Worm (Caenorhabditis elegans): ENCODE measurements around the gene gmap-3.

DNA sequence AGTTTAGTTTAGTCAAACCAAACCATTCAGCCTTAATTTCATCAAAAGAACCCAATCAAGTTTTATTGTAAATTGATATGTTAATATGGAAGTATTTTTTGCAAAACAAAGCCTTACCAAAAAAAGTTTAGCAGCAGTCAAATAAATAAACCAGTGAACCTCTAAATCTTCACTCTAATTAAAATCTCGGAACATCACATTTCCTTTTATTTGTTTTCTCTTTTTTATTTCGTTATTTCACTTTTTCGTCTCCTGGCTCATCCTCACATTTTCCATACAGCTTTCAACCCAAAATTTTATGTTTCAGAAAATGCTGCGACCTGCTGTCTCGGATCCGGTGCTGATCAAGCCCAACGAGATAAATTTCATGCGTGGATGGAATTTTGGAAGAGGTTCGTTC, 10.8 kb downstream of the gmap-3 start, which contains the start of gene C34E7.3:
- TF ChIP-seq tra-1 (GFP tag; IDR thresholded peaks at IDR 0.05) = no peak
- no peak for TF ChIP-seq daf-19 (GFP tag; conservative IDR thresholded peaks at IDR 0.05)
